Fruit fly (Drosophila melanogaster) whole organism: Measurements from ENCODE around the gene Sry-beta.

Source experiments
- CG8478 ChIP-seq: fragments of >200 bp; optimal IDR thresholded peaks from 2 replicates; lab custom pipeline; 2018; ENCODE audit warnings: inconsistent platforms
- Dll ChIP-seq: fragments of >200 bp; optimal IDR thresholded peaks from 2 replicates; lab custom pipeline; 2017
- EcR ChIP-seq, 2 experiments: fragments of >200 bp; optimal IDR thresholded peaks; 2 replicates each; lab custom pipeline; 2017; ENCODE audit warnings: missing biosample characterization in 2 of 2, missing genetic modification characterization in 2 of 2, missing genetic modification reagents in 2 of 2
- pan ChIP-seq: fragments of >200 bp; optimal IDR thresholded peaks from 2 replicates; lab custom pipeline; 2017
- psq ChIP-seq: fragments of >200 bp; optimal IDR thresholded peaks from 2 replicates; lab custom pipeline; 2017
- usp ChIP-seq: fragments of >200 bp; optimal IDR thresholded peaks from 2 replicates; lab custom pipeline; 2017; ENCODE audit warnings: missing biosample characterization, missing genetic modification characterization, mixed read lengths

Sry-beta gene

DNA sequence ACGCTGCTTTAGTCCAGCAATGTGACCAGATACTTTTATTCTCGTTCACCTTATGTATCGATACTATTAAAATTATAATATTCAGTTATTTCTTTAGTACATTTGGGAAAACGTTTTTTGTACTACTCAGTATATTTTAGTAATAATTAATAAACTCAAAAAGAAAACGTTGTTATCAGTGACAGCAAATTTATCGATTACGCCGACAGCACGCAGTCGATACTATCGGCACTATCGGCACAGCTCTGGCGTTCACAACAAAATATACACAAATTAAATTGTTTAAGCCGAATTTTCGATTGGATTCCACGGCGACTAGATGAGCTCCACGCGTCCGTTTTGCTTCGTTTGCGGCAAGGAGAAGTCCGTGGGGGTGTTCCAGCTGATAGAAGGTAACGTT, at the start of gene Sry-beta, which contains the start of the genes janA and Sry-alpha:
Gene Sry-beta, plus strand, starts transcription at position 226 of the 400 bp plus-strand sequence.
Gene janA, minus strand, starts transcription at position 40 of the 400 bp plus-strand sequence.
Gene Sry-alpha, plus strand, starts transcription at position 226 of the 400 bp plus-strand sequence.
- no peak for TF ChIP-seq EcR (GFP tag; optimal IDR thresholded peaks at IDR 0.05; lab: Kevin White, UChicago)
- no peak for TF ChIP-seq psq
- no peak for TF ChIP-seq usp (GFP tag; lab: Kevin White, UChicago)
- TF ChIP-seq CG8478 (lab: Kevin White, UChicago), result no peak
- no peak for TF ChIP-seq Dll
- no peak for TF ChIP-seq pan (lab: Kevin White, UChicago)

DNA sequence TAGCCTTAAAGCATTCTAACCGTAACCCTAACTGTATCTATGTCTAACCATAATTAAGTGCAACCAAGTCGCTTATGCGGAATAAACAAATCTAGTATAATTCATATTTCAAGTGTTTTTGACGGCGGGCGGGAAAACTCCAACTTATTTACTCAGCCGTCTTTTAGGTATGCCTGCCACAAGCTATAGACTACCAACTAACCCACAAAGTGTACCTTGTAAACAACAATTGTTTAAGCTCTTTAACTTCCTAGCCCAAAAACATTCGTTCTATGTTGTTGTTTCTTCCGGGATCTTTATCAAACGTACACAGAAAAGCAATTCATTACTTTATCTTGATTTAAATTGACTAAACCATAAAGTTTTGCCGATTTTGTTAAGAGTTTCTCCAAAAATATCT, 48.8 kb upstream of the Sry-beta start:
- no peak for TF ChIP-seq psq
- no peak for TF ChIP-seq pan (lab: Kevin White, UChicago)
- TF ChIP-seq EcR (GFP tag; optimal IDR thresholded peaks at IDR 0.05; lab: Kevin White, UChicago), result no peak
- TF ChIP-seq CG8478 (lab: Kevin White, UChicago), result no peak
- no peak for TF ChIP-seq Dll
- no peak for TF ChIP-seq usp (GFP tag; lab: Kevin White, UChicago)

DNA sequence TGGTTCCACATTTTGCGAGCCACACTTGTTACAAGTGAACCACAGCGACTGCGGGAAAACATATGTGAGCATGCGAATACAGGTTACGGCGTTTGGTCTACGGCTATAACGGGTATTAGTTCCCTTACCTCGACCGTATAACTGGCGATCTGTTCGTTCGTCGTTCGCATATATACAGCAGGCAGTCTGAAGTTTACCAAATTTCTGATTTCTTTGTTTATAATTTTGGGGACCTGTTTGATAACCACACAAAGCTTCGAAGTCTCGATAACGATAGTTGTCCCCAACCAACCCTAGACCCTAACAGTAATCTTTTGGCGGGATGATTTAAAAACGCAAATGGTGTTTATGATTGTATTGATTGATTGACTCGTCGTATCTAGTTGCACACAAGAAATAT, 46.4 kb upstream of the Sry-beta start, which contains the start of gene Acph-1:
Gene Acph-1, minus strand, starts transcription at position 278 of the 400 bp plus-strand sequence.
- no peak for TF ChIP-seq psq
- no peak for TF ChIP-seq pan (lab: Kevin White, UChicago)
- TF ChIP-seq usp (GFP tag; lab: Kevin White, UChicago), result no peak
- no peak for TF ChIP-seq EcR (GFP tag; optimal IDR thresholded peaks at IDR 0.05; lab: Kevin White, UChicago)
- TF ChIP-seq CG8478 (lab: Kevin White, UChicago), result no peak

DNA sequence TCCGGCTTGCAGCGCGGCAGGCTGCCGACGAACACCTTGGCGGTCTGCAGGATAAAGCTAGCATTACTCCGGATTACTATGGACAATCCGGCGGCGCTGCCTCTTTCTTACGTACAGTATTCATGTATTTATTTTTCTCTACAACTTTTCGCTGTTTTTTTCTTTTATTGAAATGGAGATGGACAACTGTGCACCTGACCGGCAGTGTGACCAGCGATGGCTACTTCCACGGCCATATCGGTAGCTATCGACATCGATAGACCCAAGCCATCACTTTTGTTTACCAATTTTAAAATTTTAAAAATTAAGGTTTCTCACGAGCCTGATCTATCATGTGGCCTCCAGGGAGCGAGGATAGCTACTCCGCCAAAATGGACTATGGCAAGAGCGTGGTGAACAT, 44.5 kb upstream of the Sry-beta start, which contains the start of the genes CG7903 and Sas-6:
Gene CG7903, minus strand, starts transcription at position 197 of the 400 bp plus-strand sequence.
Gene Sas-6, plus strand, starts transcription at position 323 of the 400 bp plus-strand sequence.
- TF ChIP-seq pan (lab: Kevin White, UChicago), result no peak
- no peak for TF ChIP-seq usp (GFP tag; lab: Kevin White, UChicago)
- TF ChIP-seq EcR (GFP tag; optimal IDR thresholded peaks at IDR 0.05; lab: Kevin White, UChicago), result no peak
- TF ChIP-seq Dll, result no peak
- no peak for TF ChIP-seq psq
- no peak for TF ChIP-seq CG8478 (lab: Kevin White, UChicago)

DNA sequence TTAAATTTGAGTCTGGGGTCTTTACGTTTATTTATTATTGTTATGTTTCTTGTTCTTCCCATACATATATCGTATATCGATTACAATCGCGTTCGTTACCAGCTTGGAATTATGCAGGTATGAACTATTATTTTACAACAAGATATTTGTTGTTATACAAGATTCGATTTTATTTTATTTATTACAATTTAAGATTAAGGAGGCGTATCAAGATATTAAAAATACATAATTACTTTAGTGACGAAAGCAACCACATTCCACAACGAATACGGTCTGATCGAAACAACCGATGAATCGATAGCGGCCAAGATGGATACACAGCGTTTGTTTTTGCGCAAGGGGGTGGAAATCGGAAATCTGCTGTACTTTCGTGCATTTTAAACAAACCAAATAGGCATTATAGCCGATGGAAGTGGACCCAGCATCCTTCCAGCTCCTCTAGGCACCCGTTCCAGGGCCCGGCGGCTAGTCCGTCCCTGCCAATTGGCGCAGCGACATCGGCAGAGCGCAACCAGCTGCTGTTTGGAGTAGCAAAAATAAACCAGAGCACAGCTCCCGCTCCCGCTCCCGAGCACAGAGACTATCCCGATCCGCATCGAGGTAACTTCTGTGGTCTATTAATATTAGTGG, 41.8 kb upstream of the Sry-beta start, which contains the start of the genes CG15525 and CG11504:
Gene CG15525, minus strand, starts transcription at position 70 of the 630 bp plus-strand sequence.
Gene CG11504, plus strand, starts transcription at position 294 of the 630 bp plus-strand sequence.
- TF ChIP-seq psq (no peak), Dll (no peak), usp (GFP tag; lab: Kevin White, UChicago) (no peak), CG8478 (lab: Kevin White, UChicago) (no peak), EcR (GFP tag; optimal IDR thresholded peaks at IDR 0.05; lab: Kevin White, UChicago) (no peak), pan (lab: Kevin White, UChicago) (no peak)

DNA sequence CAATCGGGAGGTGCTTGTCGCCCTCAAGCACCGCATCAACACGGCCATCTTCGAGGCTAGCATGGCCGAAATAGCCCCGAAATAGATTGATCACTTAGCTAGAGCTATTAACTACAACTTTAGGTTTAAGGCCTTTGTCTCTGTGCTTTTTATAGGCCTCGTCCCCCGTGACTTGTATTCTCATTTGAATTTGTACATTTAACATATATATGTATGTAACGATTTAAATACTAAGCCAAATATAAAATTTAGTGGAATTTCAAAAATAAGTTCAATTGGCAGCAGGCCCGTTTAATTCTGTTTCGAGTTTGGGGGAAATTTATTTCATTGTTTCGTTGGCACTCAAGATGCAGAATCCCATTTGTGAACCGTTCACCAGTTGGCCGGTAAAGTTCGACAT, 40.0 kb upstream of the Sry-beta start, which contains the start of gene CG34298:
Gene CG34298, plus strand, starts transcription at position 301 of the 400 bp plus-strand sequence.
- no peak for TF ChIP-seq CG8478 (lab: Kevin White, UChicago)
- TF ChIP-seq pan (lab: Kevin White, UChicago), result no peak
- no peak for TF ChIP-seq psq
- no peak for TF ChIP-seq usp (GFP tag; lab: Kevin White, UChicago)

DNA sequence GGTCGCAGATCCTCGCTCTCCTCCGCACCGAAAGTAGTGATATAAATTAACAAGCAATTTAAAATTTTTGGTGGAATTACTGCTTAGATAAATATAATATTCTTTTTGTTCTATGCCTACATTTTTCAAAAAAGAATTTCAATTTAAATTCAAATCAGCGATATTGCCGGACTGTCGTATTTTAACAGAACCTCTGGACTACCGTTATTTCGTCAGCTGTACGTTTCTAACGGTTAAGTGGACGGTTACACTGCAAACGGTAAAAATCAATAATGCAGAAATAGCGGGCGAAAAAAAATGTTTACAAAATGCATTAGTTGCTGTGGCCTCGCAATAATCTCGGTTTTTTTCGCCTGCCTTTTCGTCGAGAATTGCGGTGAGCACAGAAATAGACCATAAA, 39.2 kb upstream of the Sry-beta start, which contains the start of gene Tace:
Gene Tace, plus strand, starts transcription at position 245 of the 400 bp plus-strand sequence.
- no peak for TF ChIP-seq psq
- TF ChIP-seq Dll, result no peak
- TF ChIP-seq pan (lab: Kevin White, UChicago), result no peak
- no peak for TF ChIP-seq CG8478 (lab: Kevin White, UChicago)
- no peak for TF ChIP-seq EcR (GFP tag; optimal IDR thresholded peaks at IDR 0.05; lab: Kevin White, UChicago)
- TF ChIP-seq usp (GFP tag; lab: Kevin White, UChicago), result no peak

DNA sequence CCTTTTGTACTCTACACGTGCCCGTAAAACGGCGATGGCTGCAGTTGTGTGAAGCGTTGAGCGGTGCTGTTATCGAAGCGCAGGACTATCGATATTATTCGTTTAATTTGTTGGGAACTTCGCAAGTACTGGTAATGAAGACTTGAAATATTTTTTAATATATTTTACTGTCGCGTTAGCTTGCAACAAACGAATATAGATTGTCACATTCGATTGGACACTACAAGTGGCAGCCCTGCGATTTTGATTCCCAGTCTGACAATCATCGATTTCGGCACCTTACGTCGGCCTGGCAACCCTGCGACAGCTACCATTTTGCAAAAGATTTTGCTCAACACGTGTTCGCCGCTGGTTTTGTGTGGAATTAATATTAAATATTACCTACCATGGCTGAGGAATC, 34.9 kb upstream of the Sry-beta start, which contains the start of the genes Nlp and Nph:
Gene Nlp, plus strand, starts transcription at position 138 of the 400 bp plus-strand sequence.
Gene Nph, minus strand, starts transcription at position 214 of the 400 bp plus-strand sequence.
- TF ChIP-seq CG8478 (lab: Kevin White, UChicago), result no peak
- no peak for TF ChIP-seq EcR (GFP tag; optimal IDR thresholded peaks at IDR 0.05; lab: Kevin White, UChicago)
- TF ChIP-seq usp (GFP tag; lab: Kevin White, UChicago), result no peak
- TF ChIP-seq Dll, result no peak
- no peak for TF ChIP-seq psq
- TF ChIP-seq pan (lab: Kevin White, UChicago), result no peak

DNA sequence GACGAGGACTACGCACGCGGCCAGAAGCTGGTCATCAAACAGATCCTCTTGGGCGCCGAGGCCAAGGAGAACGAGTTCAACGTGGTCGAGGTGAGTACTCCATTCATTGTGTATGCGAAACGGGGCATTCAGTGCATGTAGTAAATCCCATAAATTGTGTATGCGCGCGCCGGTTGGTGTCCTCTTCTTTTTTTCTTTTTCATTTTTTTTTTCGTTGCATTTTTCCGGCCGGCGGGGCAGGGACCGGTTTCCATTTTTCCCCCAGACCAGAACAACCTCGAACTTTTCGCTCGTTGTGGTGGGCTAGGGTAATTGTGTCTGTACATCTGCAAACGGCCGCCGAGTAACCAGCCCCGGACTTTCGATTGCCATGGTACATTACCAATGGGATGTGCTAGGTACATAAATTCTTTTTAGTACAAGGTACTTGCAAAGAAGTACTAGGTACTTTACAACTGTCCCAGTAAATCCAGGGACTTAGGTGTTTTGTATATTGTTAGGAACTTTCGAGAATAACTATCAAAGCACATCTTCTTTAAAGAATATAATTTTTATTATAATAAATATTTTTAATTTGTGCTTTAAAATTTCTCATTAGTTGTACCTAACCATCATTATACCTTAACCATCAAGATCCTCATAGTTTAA, 34.1 kb upstream of the Sry-beta start:
- TF ChIP-seq usp (GFP tag; lab: Kevin White, UChicago) (no peak), EcR (GFP tag; optimal IDR thresholded peaks at IDR 0.05; lab: Kevin White, UChicago) (no peak), CG8478 (lab: Kevin White, UChicago) (no peak), pan (lab: Kevin White, UChicago) (no peak), Dll (no peak), psq (no peak)

DNA sequence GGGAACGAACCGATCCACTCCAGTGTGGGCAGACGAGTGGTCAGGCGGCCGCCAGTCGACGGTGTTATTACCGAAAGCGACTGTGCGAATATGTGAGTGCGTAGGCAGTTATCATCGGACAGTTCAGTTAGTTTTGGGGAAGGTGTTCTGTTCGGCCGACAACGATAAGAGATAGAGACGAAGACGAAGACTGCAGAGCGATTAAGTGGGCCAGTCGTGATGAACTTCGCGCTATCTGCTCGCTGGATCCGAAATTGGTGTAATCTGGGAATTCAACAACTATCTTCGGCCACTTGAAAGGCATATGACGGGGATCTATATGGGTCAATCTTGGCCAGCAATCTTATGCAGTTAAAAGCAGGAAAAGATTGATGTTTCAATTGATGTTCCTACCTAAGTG, 30.3 kb upstream of the Sry-beta start, which contains the start of gene CG7912:
Gene CG7912, minus strand, starts transcription at position 17 of the 400 bp plus-strand sequence.
- no peak for TF ChIP-seq Dll
- TF ChIP-seq psq, result no peak
- TF ChIP-seq pan (lab: Kevin White, UChicago), result no peak
- TF ChIP-seq usp (GFP tag; lab: Kevin White, UChicago), result no peak
- TF ChIP-seq EcR (GFP tag; optimal IDR thresholded peaks at IDR 0.05; lab: Kevin White, UChicago), result no peak
- no peak for TF ChIP-seq CG8478 (lab: Kevin White, UChicago)
